Fruit fly (Drosophila melanogaster) whole organism, adult: ENCODE results near the gene CG5877.

Experiments used
- CG1620 ChIP-seq: fragments of 200-800 bp; sonication (Bioruptor generic); optimal IDR thresholded peaks from 2 replicates; lab custom pipeline; 2016; ENCODE audit warnings: missing biosample characterization, missing genetic modification characterization
- Mnt ChIP-seq: fragments of 200-800 bp; sonication (Bioruptor generic); optimal IDR thresholded peaks from 2 replicates; lab custom pipeline; 2016; ENCODE audit warnings: missing biosample characterization, mild to moderate bottlenecking, missing genetic modification characterization

- TF ChIP-seq CG1620, result no peak
- TF ChIP-seq Mnt (GFP tag; lab: Kevin White, UChicago), result no peak
Measured at dm6 chrX:15304211-15304610, 11.4 kb downstream of the CG5877 start.
